Worm (Caenorhabditis elegans): ENCODE data around the gene cct-2.

ce11 chrII:8895895-8896294, 31.6 kb upstream of the cct-2 start:
- TF ChIP-seq nhr-76 (tag; optimal IDR thresholded peaks at IDR 0.05): no peak
- peak; percentile 9 for TF ChIP-seq pqm-1 (tag; optimal IDR thresholded peaks at IDR 0.05)
- no peak for TF ChIP-seq snpc-4 (tag; optimal IDR thresholded peaks at IDR 0.05)
- TF ChIP-seq dmd-6 (GFP tag; IDR thresholded peaks at IDR 0.05): no peak
- TF ChIP-seq F44E2.7 (GFP tag; IDR thresholded peaks at IDR 0.05): no peak
- TF ChIP-seq dpl-1 (GFP tag; optimal IDR thresholded peaks at IDR 0.05): no peak
- TF ChIP-seq nhr-42 (GFP tag; IDR thresholded peaks at IDR 0.05): no peak
- no peak for TF ChIP-seq zfp-2 (tag; optimal IDR thresholded peaks at IDR 0.05)
- TF ChIP-seq lin-13 (GFP tag; optimal IDR thresholded peaks at IDR 0.05): no peak
- no peak for TF ChIP-seq egl-27 (tag; optimal IDR thresholded peaks at IDR 0.05)
- TF ChIP-seq pha-4 (GFP tag; IDR thresholded peaks at IDR 0.05): no peak
- TF ChIP-seq pha-4 (tag; optimal IDR thresholded peaks at IDR 0.05): no peak
- TF ChIP-seq jun-1 (tag; optimal IDR thresholded peaks at IDR 0.05): no peak
